Worm (Caenorhabditis elegans): ENCODE measurements around the gene F09B9.5.

The F09B9.5 gene

DNA sequence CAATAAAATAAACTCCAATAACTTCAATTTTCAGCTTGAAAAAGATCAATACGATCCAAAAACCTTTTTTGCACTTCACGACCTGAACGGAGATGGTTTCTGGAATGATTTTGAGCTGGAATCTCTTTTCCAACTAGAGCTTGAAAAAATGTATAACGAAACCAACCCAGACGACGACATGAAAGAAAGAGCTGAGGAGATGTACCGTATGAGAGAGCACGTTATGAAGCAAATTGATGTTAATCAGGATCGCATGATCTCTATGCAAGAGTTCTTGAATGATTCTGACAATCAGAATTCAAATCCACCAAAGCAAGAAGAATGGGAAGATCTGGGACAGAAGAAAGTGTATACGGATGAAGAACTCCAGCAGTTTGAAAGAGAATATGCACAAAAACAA, 44.6 kb downstream of the F09B9.5 start:
- TF ChIP-seq unc-62 (GFP tag; optimal IDR thresholded peaks at IDR 0.05), result no peak

DNA sequence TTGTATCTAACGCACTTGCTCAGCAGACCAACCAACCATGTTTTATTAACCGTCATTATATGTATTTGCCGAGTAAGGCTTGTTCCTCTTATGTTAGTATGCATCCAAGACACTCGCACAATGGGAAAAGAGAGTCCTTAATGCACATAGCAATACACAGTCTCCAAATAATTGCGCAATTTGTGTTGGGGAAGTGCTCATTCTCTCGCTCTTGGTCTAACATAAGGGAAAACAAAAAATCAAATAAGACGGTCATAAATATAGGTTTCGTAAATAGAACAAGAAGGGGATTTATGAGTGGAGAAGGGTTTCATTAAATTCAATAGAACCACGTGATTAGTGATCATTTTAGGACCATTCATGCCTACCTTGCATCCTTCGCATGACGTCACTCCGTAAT, 48.9 kb downstream of the F09B9.5 start:
- TF ChIP-seq unc-62 (GFP tag; optimal IDR thresholded peaks at IDR 0.05), result no peak

DNA sequence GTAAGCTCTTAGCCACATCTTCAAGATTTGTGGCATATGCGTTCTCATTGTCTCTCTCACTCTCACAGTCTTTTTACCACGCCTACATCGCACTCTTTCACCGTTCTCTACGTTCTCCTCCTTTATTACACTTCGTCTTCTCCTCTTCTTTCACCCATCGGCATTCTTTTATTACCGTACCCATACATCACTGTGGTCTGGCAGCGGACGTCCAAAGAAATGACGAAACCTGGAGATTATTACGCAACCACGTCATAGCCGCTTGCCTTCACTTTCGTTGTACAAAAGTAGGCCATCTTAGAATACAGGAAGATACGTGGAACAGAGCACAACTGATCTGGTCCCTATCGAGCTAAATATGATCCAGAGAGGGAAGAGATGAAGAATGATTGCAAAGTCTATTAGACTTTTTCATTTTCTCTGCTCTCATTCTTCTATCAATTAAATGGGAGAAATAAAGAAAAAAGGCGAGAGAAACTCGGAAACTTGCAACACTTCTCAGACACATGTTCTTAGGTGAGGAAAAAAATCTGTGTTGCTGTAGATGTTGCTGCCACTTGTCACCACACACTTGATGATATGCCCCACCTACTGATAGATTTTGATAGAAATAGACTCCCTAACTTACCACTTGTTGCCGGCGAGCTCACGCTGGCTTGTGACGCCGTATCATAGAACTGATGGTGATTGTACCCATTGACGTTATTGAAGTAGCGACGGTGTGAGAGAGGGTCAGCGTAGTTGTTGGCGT, 49.9 kb downstream of the F09B9.5 start:
- no peak for TF ChIP-seq unc-62 (GFP tag; optimal IDR thresholded peaks at IDR 0.05)

DNA sequence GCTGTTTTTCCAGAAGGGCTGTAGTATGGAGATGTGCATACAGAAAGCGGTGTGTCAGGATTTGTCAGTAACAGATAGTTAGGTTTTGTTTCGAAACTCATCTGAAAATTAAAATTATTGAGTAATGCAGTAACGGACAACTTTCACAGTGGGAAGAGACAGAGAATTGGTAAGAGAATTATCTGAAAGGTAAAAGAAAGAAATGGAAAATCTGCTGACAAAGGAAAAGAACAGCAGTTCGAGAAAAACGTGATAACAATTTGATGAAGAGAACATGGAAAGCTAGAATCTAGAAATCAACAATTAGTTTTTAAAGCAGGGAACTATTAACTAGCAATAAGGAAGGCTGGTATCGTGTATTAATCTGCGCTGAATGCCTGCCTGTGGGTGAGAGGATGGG, 50.7 kb downstream of the F09B9.5 start, which contains the start of gene sex-1:
TSS of gene sex-1 (minus strand) at position 101 of the 400 bp plus-strand sequence.
- no peak for TF ChIP-seq unc-62 (GFP tag; optimal IDR thresholded peaks at IDR 0.05)

DNA sequence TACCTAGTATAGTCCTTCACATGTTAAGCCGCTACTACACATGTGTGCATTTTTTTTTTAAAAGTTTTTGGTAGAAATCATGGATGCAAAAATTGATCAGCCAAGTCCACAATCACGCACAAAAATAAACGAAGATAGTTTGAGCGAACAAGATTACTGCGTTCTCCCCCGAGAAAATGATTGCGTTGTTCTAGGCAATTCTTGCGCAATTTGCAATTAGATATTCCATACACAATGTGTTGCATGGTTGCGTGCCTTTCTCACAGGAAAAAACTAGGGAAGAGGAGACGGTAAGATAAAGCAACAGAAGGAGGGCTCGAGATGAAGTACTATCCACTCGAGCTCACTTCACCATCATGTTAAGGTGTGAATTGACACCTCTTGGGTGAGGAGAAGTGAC, 51.4 kb downstream of the F09B9.5 start:
- no peak for TF ChIP-seq unc-62 (GFP tag; optimal IDR thresholded peaks at IDR 0.05)

All from whole organism, dauer.